Fruit fly (Drosophila melanogaster): ENCODE measurements around the gene Pomp.

The Pomp gene

DNA sequence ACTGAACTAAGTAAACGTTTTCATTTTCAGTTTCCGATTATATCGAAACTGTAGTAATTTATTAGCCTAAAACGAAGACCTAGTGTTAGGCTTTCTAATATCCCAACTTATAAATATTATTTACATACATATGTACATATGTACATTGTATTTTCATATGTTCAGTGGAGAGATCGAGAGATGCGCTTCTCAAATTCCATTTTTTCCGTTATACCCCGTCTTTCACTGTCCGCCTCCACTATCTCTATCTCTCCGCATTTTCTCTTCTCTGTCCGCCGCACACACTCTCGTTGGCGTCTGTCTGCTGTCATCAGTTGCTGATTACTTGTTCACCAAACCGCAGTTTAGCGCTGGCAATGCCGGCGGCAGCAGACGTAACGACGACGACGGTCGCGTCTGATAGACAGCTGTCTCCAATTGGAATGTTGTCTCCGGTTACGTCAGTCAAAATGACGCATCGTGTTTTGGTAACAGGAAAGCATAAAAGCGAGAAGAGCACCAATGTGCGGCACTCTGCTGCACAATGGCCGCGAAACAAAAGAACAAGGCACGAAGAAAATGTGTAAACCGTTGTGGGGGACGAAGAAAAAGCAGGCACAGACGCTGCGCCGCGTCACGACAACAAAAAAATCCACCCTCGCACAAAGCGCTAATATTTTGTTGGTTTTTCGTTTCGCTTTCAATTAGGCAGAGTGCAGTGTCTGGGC is 35.2 kb downstream of the Pomp start, which contains the start of gene CG9331 (continued):
- TF ChIP-seq CG6689 (GFP tag; IDR thresholded peaks at IDR 0.05) (no peak), CG16779 (GFP tag; IDR thresholded peaks at IDR 0.05) (no peak), tll (GFP tag; optimal IDR thresholded peaks at IDR 0.05) (no peak), crc (GFP tag; optimal IDR thresholded peaks at IDR 0.05) (no peak), nmo (GFP tag; optimal IDR thresholded peaks at IDR 0.05) (no peak), Xbp1 (GFP tag; optimal IDR thresholded peaks at IDR 0.05) (no peak), z (GFP tag; IDR thresholded peaks at IDR 0.05) (no peak), CG2889 (GFP tag; IDR thresholded peaks at IDR 0.05) (no peak), CG2120 (GFP tag; optimal IDR thresholded peaks at IDR 0.05) (no peak), Lim3 (GFP tag; IDR thresholded peaks at IDR 0.05) (no peak), CG11456 (GFP tag; IDR thresholded peaks at IDR 0.05) (no peak), Chrac-16 (GFP tag; optimal IDR thresholded peaks at IDR 0.05) (no peak), sd (tag; optimal IDR thresholded peaks at IDR 0.05) (peak; percentile 99), HLHmδ (GFP tag; optimal IDR thresholded peaks at IDR 0.05) (peak; percentile 61), otp (GFP tag; IDR thresholded peaks at IDR 0.05) (0 out of 3 replicates have a peak, but pooled peaks have one; percentile 30), CG1529 (GFP tag; optimal IDR thresholded peaks at IDR 0.05) (no peak), inv (GFP tag; IDR thresholded peaks at IDR 0.05; ENCODE audit: partially characterized antibody) (no peak), CG32532 (GFP tag; IDR thresholded peaks at IDR 0.05) (no peak), CG17361 (GFP tag; IDR thresholded peaks at IDR 0.05) (no peak), CG7839 (tag; optimal IDR thresholded peaks at IDR 0.05) (no peak), D19B (GFP tag; optimal IDR thresholded peaks at IDR 0.05) (no peak), Abd-B (GFP tag; optimal IDR thresholded peaks at IDR 0.05) (no peak), ash1 (GFP tag; optimal IDR thresholded peaks at IDR 0.05) (no peak), CG7745 (tag; optimal IDR thresholded peaks at IDR 0.05) (no peak), zen2 (GFP tag; IDR thresholded peaks at IDR 0.05; ENCODE audit: partially characterized antibody) (0 out of 3 replicates have a peak, but pooled peaks have one; percentile 50), MTF-1 (GFP tag; optimal IDR thresholded peaks at IDR 0.05; ENCODE audit: borderline replicate concordance) (no peak), ems (GFP tag; optimal IDR thresholded peaks at IDR 0.05) (no peak), Ets65A (GFP tag) (no peak), fu2 (GFP tag; optimal IDR thresholded peaks at IDR 0.05) (no peak), Gsc (GFP tag; IDR thresholded peaks at IDR 0.05) (no peak), trem (tag; optimal IDR thresholded peaks at IDR 0.05) (no peak), CG15479 (GFP tag; optimal IDR thresholded peaks at IDR 0.05) (peak; percentile 58), Oaz (GFP tag; IDR thresholded peaks at IDR 0.05) (no peak), yki (optimal IDR thresholded peaks at IDR 0.05) (no peak), wek (GFP tag; optimal IDR thresholded peaks at IDR 0.05) (peak; percentile 20), CG17802 (tag; optimal IDR thresholded peaks at IDR 0.05) (no peak), bab2 (GFP tag; optimal IDR thresholded peaks at IDR 0.05) (no peak), Ssrp (tag; optimal IDR thresholded peaks at IDR 0.05) (no peak), wdn (GFP tag; IDR thresholded peaks at IDR 0.05) (no peak), fru (optimal IDR thresholded peaks at IDR 0.05) (no peak), unc-4 (GFP tag; IDR thresholded peaks at IDR 0.05; ENCODE audit: partially characterized antibody) (peak; percentile 38), Fer1 (GFP tag; optimal IDR thresholded peaks at IDR 0.05) (no peak), ato (GFP tag; IDR thresholded peaks at IDR 0.05; ENCODE audit: partially characterized antibody) (peak; percentile 59; the same call in 1 of the 2 replicates), sc (optimal IDR thresholded peaks at IDR 0.05) (no peak), sc (GFP tag; optimal IDR thresholded peaks at IDR 0.05) (no peak), Neu2 (GFP tag; optimal IDR thresholded peaks at IDR 0.05; ENCODE audit: borderline replicate concordance) (no peak), CG2712 (tag; optimal IDR thresholded peaks at IDR 0.05) (no peak), Mad (GFP tag; optimal IDR thresholded peaks at IDR 0.05) (no peak), gsb-n (tag; optimal IDR thresholded peaks at IDR 0.05) (no peak), CG12659 (GFP tag; optimal IDR thresholded peaks at IDR 0.05) (no peak), CG32767 (GFP tag; IDR thresholded peaks at IDR 0.05) (peak; percentile 60; the same call in 1 of the 2 replicates)
